Worm (Caenorhabditis elegans) whole organism, young adult: ENCODE measurements around the gene tin-10.

Experiments used
- D2030.7 ChIP-seq: fragments of 200-800 bp; sonication (Bioruptor generic); IDR thresholded peaks from 2 replicates; pipeline ENCODE4 v1.3.6; 2022; ENCODE audit warnings: missing genetic modification reagents, missing genetic modification characterization, missing compliant biosample characterization
- ceh-91 ChIP-seq: fragments of 200-800 bp; sonication (Bioruptor generic); IDR thresholded peaks from 2 replicates; pipeline ENCODE4 v1.3.6; 2022; ENCODE audit warnings: missing genetic modification reagents, missing genetic modification characterization, missing compliant biosample characterization
- egl-44 ChIP-seq: fragments of 200-800 bp; sonication (Bioruptor generic); IDR thresholded peaks from 2 replicates; pipeline ENCODE4 v1.3.6; 2022; ENCODE audit warnings: missing genetic modification reagents, missing genetic modification characterization, missing compliant biosample characterization
- rcor-1 ChIP-seq: fragments of 200-800 bp; sonication (Bioruptor generic); IDR thresholded peaks from 2 replicates; pipeline ENCODE4 v1.3.6; 2022; ENCODE audit warnings: missing genetic modification reagents, missing genetic modification characterization, missing compliant biosample characterization

DNA sequence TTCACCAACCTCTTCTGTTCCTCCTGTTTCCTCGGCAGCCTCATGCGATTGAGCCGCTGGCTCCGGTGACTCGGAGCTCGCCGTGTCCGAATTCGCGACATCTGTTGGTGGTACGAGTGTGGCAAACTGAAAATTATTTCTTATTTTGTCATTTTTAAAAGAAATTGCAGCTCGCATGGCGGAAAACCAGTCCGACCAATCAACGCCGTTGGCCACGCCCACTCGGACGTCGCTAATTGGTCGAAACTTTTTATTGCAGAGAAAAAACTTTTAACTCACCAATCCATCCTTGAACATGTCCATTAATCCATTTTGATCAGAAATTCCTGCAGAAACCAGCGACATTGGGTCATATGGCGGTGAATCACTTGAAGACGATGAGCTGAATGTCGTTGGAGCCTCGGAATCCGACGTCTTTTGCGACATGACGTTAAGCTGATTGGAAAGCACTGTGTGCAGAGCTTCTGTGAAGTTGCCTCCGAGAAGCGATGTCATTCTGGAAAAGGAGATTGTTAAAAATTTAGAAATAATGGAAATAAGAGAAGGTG lies 32.3 kb downstream of the tin-10 start, which contains the start of gene bed-2:
- TF ChIP-seq D2030.7 (GFP tag; lab: Robert Waterston, UW) = no peak
- TF ChIP-seq rcor-1 (GFP tag; lab: Robert Waterston, UW) = no peak
- no peak for TF ChIP-seq egl-44 (GFP tag; lab: Robert Waterston, UW)
- no peak for TF ChIP-seq ceh-91 (GFP tag; lab: Robert Waterston, UW)
